Comparison of ENCODE assay signal across 5 fruit fly cellular contexts in genomic region chrX:12546857-12547606, dm6.
TF ChIP-seq lines count a peak whose summit lies in the region.

No protein-coding gene starts in this region.

- TF ChIP-seq CTCF in whole organism, embryonic (GFP tag; optimal IDR thresholded peaks at IDR 0.05; lab: Kevin White, UChicago) = no peak

TF ChIP-seq in whole organism, 6 proteins besides CTCF, POLR2A, EP300 and RAD21:
- TF ChIP-seq pan (optimal IDR thresholded peaks at IDR 0.05; lab: Kevin White, UChicago) = no peak
- peak; percentile 18 for TF ChIP-seq Dll (optimal IDR thresholded peaks at IDR 0.05; lab: Kevin White, UChicago)

TF ChIP-seq in whole organism, embryonic, 481 proteins besides CTCF, POLR2A, EP300 and RAD21 (continues in another document):
- TF ChIP-seq CG3163 (GFP tag; optimal IDR thresholded peaks at IDR 0.05; lab: Kevin White, UChicago) = peak; percentile 9
- TF ChIP-seq CG13424 (tag; optimal IDR thresholded peaks at IDR 0.05; lab: Kevin White, UChicago) = peak; percentile 26
- TF ChIP-seq CG9876 (GFP tag; optimal IDR thresholded peaks at IDR 0.05; lab: Kevin White, UChicago) = no peak
- TF ChIP-seq corto (GFP tag; optimal IDR thresholded peaks at IDR 0.05; lab: Kevin White, UChicago) = no peak
- peak; percentile 54 for TF ChIP-seq CG7839 (tag; optimal IDR thresholded peaks at IDR 0.05; lab: Kevin White, UChicago)
- TF ChIP-seq HLHmδ (GFP tag; optimal IDR thresholded peaks at IDR 0.05; lab: Kevin White, UChicago) = peak; percentile 19
- no peak for TF ChIP-seq D (optimal IDR thresholded peaks at IDR 0.05; lab: Kevin White, UChicago)
- TF ChIP-seq D (GFP tag; optimal IDR thresholded peaks at IDR 0.05; lab: Kevin White, UChicago) = peak; percentile 7
- peak; percentile 20 for TF ChIP-seq lmd (GFP tag; IDR thresholded peaks at IDR 0.05; lab: Robert Waterston, UW)
- no peak for TF ChIP-seq Nf-YB (GFP tag; optimal IDR thresholded peaks at IDR 0.05; lab: Kevin White, UChicago)
- no peak for TF ChIP-seq hkb (optimal IDR thresholded peaks at IDR 0.05; lab: Kevin White, UChicago)
- 0 out of 2 replicates have a peak, but pooled peaks have one; percentile 27 for TF ChIP-seq hkb (GFP tag; IDR thresholded peaks at IDR 0.05; lab: Robert Waterston, UW)
- peak; percentile 52 for TF ChIP-seq CG11504 (tag; optimal IDR thresholded peaks at IDR 0.05; lab: Kevin White, UChicago)
- TF ChIP-seq CG4282 (GFP tag; optimal IDR thresholded peaks at IDR 0.05; lab: Kevin White, UChicago) = no peak
- no peak for TF ChIP-seq crc (GFP tag; optimal IDR thresholded peaks at IDR 0.05; lab: Kevin White, UChicago)
- TF ChIP-seq CG14860 (GFP tag; IDR thresholded peaks at IDR 0.05; lab: Robert Waterston, UW; ENCODE audit: partially characterized antibody) = no peak
- no peak for TF ChIP-seq sug (tag; optimal IDR thresholded peaks at IDR 0.05; lab: Kevin White, UChicago)
- peak; percentile 68 for TF ChIP-seq CG7556 (GFP tag; optimal IDR thresholded peaks at IDR 0.05; lab: Kevin White, UChicago)
- no peak for TF ChIP-seq Nf-YA (GFP tag; IDR thresholded peaks at IDR 0.05; lab: Robert Waterston, UW)
- TF ChIP-seq CG1602 (GFP tag; optimal IDR thresholded peaks at IDR 0.05; lab: Kevin White, UChicago) = peak; percentile 12
- no peak for TF ChIP-seq CG17359 (tag; optimal IDR thresholded peaks at IDR 0.05; lab: Kevin White, UChicago)
- TF ChIP-seq CG2712 (tag; optimal IDR thresholded peaks at IDR 0.05; lab: Kevin White, UChicago) = peak; percentile 36
- no peak for TF ChIP-seq CG11560 (tag; IDR thresholded peaks at IDR 0.05; lab: Robert Waterston, UW)

TF ChIP-seq in whole organism, prepupa, 60 proteins besides CTCF, POLR2A, EP300 and RAD21:
- peak; percentile 17 for TF ChIP-seq CG32006 (GFP tag; optimal IDR thresholded peaks at IDR 0.05; lab: Kevin White, UChicago)
- TF ChIP-seq CG10669 (GFP tag; optimal IDR thresholded peaks at IDR 0.05; lab: Kevin White, UChicago) = peak; percentile 11
- no peak for TF ChIP-seq fd59A (GFP tag; optimal IDR thresholded peaks at IDR 0.05; lab: Kevin White, UChicago)
- TF ChIP-seq fd85E (GFP tag; optimal IDR thresholded peaks at IDR 0.05; lab: Kevin White, UChicago) = no peak
- peak; percentile 67 for TF ChIP-seq Eip78C (GFP tag; lab: Kevin White, UChicago)
- peak; percentile 27 for TF ChIP-seq svp (GFP tag; lab: Kevin White, UChicago)

TF ChIP-seq in whole organism, pupa, 21 proteins besides CTCF, POLR2A, EP300 and RAD21:
- no peak for TF ChIP-seq Pif1A (GFP tag; optimal IDR thresholded peaks at IDR 0.05; lab: Kevin White, UChicago)
- TF ChIP-seq CG17806 (tag; optimal IDR thresholded peaks at IDR 0.05; lab: Kevin White, UChicago) = no peak
- peak; percentile 54 for TF ChIP-seq CG8159 (tag; optimal IDR thresholded peaks at IDR 0.05; lab: Kevin White, UChicago)
- TF ChIP-seq CG14655 (GFP tag; optimal IDR thresholded peaks at IDR 0.05; lab: Kevin White, UChicago) = no peak
- no peak for TF ChIP-seq Snoo (tag; optimal IDR thresholded peaks at IDR 0.05; lab: Kevin White, UChicago)
- TF ChIP-seq EcR (GFP tag; optimal IDR thresholded peaks at IDR 0.05; lab: Kevin White, UChicago) = no peak
- TF ChIP-seq CG34367 (tag; optimal IDR thresholded peaks at IDR 0.05; lab: Kevin White, UChicago) = no peak
- TF ChIP-seq Pif1B (GFP tag; optimal IDR thresholded peaks at IDR 0.05; lab: Kevin White, UChicago) = no peak

TF ChIP-seq in whole organism, wandering third instar larva, 38 proteins besides CTCF, POLR2A, EP300 and RAD21:
- TF ChIP-seq pan (optimal IDR thresholded peaks at IDR 0.05; lab: Kevin White, UChicago) (peak; percentile 22), dl (GFP tag; optimal IDR thresholded peaks at IDR 0.05; lab: Kevin White, UChicago; ENCODE audit: insufficient read depth in 1 of 2, partially characterized antibody in 2 of 2) (peak in 1 of 2 experiments; percentile 30), tai (GFP tag; optimal IDR thresholded peaks at IDR 0.05; lab: Kevin White, UChicago) (no peak)
